Fruit fly (Drosophila melanogaster): Measurements from ENCODE around the gene GCC88.

GCC88 gene

DNA sequence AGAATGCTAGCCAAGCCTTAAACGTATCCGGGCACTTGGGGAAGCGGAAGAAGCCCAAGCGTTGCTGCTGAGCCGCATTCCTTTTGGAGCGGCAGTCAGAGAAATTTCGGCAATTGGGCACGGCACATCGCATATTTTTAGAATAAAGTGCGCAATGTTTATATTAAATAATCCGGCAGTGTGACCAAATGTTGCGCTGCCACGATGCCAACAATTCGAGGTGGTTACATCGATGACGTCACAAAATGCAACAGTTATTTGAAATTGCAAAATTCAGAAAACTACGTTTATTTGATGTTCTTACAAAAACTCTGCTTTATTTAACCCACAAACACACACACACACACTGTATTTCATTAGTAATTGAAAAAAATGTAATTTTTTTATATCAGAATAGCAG lies 10.5 kb downstream of the GCC88 start, which contains the start of gene CG6689:
Gene CG6689 (minus strand): TSS at position 182 of the 400 bp plus-strand sequence.
- peak; percentile 8 for TF ChIP-seq h (GFP tag; optimal IDR thresholded peaks at IDR 0.05)
- TF ChIP-seq dl (GFP tag; optimal IDR thresholded peaks at IDR 0.05; ENCODE audit: insufficient read depth in 1 of 2, partially characterized antibody in 2 of 2), result no peak
- TF ChIP-seq dmrt93B (GFP tag; optimal IDR thresholded peaks at IDR 0.05), result no peak
- TF ChIP-seq Sp1 (GFP tag; optimal IDR thresholded peaks at IDR 0.05), result no peak
- TF ChIP-seq woc (GFP tag; optimal IDR thresholded peaks at IDR 0.05), result peak; percentile 64
- peak; percentile 46 for TF ChIP-seq Hr83 (GFP tag; optimal IDR thresholded peaks at IDR 0.05; ENCODE audit: poor library complexity, severe bottlenecking)
- TF ChIP-seq OdsH (GFP tag; optimal IDR thresholded peaks at IDR 0.05), result no peak
- TF ChIP-seq sv (GFP tag; optimal IDR thresholded peaks at IDR 0.05), result no peak
- no peak for TF ChIP-seq GATAd (GFP tag; optimal IDR thresholded peaks at IDR 0.05)

dm6 chr3R:11216156-11216630 lies 14.2 kb downstream of the GCC88 start, which contains the start of the genes RpS25 and CG4820:
Gene RpS25 (minus strand): TSS chr3R:11216287.
Gene CG4820 (plus strand): TSS chr3R:11216535.
- TF ChIP-seq CG9705 (GFP tag; optimal IDR thresholded peaks at IDR 0.05) (peak; percentile 91), dl (GFP tag; optimal IDR thresholded peaks at IDR 0.05; ENCODE audit: insufficient read depth in 1 of 2, partially characterized antibody in 2 of 2) (no peak), CrebA (GFP tag; optimal IDR thresholded peaks at IDR 0.05; ENCODE audit: borderline replicate concordance) (no peak), rgr (GFP tag; optimal IDR thresholded peaks at IDR 0.05) (peak; percentile 93), CG32264 (GFP tag; optimal IDR thresholded peaks at IDR 0.05) (peak; percentile 56), Abd-B (GFP tag; optimal IDR thresholded peaks at IDR 0.05) (no peak), woc (GFP tag; optimal IDR thresholded peaks at IDR 0.05) (peak; percentile 12), ey (GFP tag; optimal IDR thresholded peaks at IDR 0.05) (peak; percentile 69), usp (GFP tag; optimal IDR thresholded peaks at IDR 0.05) (no peak), OdsH (GFP tag; optimal IDR thresholded peaks at IDR 0.05) (peak; percentile 82), sv (GFP tag; optimal IDR thresholded peaks at IDR 0.05) (peak; percentile 82), Rel (GFP tag; optimal IDR thresholded peaks at IDR 0.05) (no peak), Rel (tag; optimal IDR thresholded peaks at IDR 0.05) (peak; percentile 61), h (GFP tag; optimal IDR thresholded peaks at IDR 0.05) (peak; percentile 89), Myc (optimal IDR thresholded peaks at IDR 0.05) (peak; percentile 60), HLH106 (tag; optimal IDR thresholded peaks at IDR 0.05) (peak; percentile 83), foxo (GFP tag; optimal IDR thresholded peaks at IDR 0.05) (peak in 1 of 2 experiments; percentile 78), Hr83 (GFP tag; optimal IDR thresholded peaks at IDR 0.05; ENCODE audit: poor library complexity, severe bottlenecking) (peak; percentile 93), fru (GFP tag; optimal IDR thresholded peaks at IDR 0.05) (peak; percentile 83), Jra (GFP tag; optimal IDR thresholded peaks at IDR 0.05) (peak; percentile 78), psq (GFP tag; optimal IDR thresholded peaks at IDR 0.05) (peak; percentile 63), brk (GFP tag; optimal IDR thresholded peaks at IDR 0.05) (no peak), Vsx2 (GFP tag; optimal IDR thresholded peaks at IDR 0.05; ENCODE audit: partially characterized antibody) (peak; percentile 95), Sp1 (GFP tag; optimal IDR thresholded peaks at IDR 0.05) (peak; percentile 89), sage (GFP tag; optimal IDR thresholded peaks at IDR 0.05) (no peak), Dif (GFP tag; optimal IDR thresholded peaks at IDR 0.05; ENCODE audit: partially characterized antibody) (peak; percentile 52), br (GFP tag; optimal IDR thresholded peaks at IDR 0.05) (peak; percentile 88), Mio (GFP tag; optimal IDR thresholded peaks at IDR 0.05) (peak; percentile 77), dmrt93B (GFP tag; optimal IDR thresholded peaks at IDR 0.05) (peak; percentile 95), Hnf4 (GFP tag; optimal IDR thresholded peaks at IDR 0.05) (peak; percentile 52), dsf (GFP tag; optimal IDR thresholded peaks at IDR 0.05; ENCODE audit: borderline replicate concordance) (peak; percentile 18)

- TF ChIP-seq Hr83 (GFP tag; optimal IDR thresholded peaks at IDR 0.05; ENCODE audit: poor library complexity, severe bottlenecking) (peak; percentile 39), Sp1 (GFP tag; optimal IDR thresholded peaks at IDR 0.05) (peak; percentile 81), CG32264 (GFP tag; optimal IDR thresholded peaks at IDR 0.05) (peak; percentile 30), dsf (GFP tag; optimal IDR thresholded peaks at IDR 0.05; ENCODE audit: borderline replicate concordance) (no peak), Mio (GFP tag; optimal IDR thresholded peaks at IDR 0.05) (no peak), CG9705 (GFP tag; optimal IDR thresholded peaks at IDR 0.05) (peak; percentile 59), Myc (optimal IDR thresholded peaks at IDR 0.05) (peak; percentile 58), rgr (GFP tag; optimal IDR thresholded peaks at IDR 0.05) (peak; percentile 63), ey (GFP tag; optimal IDR thresholded peaks at IDR 0.05) (peak; percentile 61), Rel (GFP tag; optimal IDR thresholded peaks at IDR 0.05) (no peak), Rel (tag; optimal IDR thresholded peaks at IDR 0.05) (peak; percentile 44), h (GFP tag; optimal IDR thresholded peaks at IDR 0.05) (peak; percentile 73), N (GFP tag; optimal IDR thresholded peaks at IDR 0.05) (no peak), OdsH (GFP tag; optimal IDR thresholded peaks at IDR 0.05) (peak; percentile 33), Hr78 (GFP tag; optimal IDR thresholded peaks at IDR 0.05) (no peak), Jra (GFP tag; optimal IDR thresholded peaks at IDR 0.05) (peak; percentile 22), GATAd (GFP tag; optimal IDR thresholded peaks at IDR 0.05) (no peak), sv (GFP tag; optimal IDR thresholded peaks at IDR 0.05) (no peak), dmrt93B (GFP tag; optimal IDR thresholded peaks at IDR 0.05) (peak; percentile 39), usp (GFP tag; optimal IDR thresholded peaks at IDR 0.05) (no peak), foxo (GFP tag; optimal IDR thresholded peaks at IDR 0.05) (peak in 1 of 2 experiments; percentile 64), psq (GFP tag; optimal IDR thresholded peaks at IDR 0.05) (peak; percentile 78), HLH106 (tag; optimal IDR thresholded peaks at IDR 0.05) (peak; percentile 84), Hnf4 (GFP tag; optimal IDR thresholded peaks at IDR 0.05) (peak; percentile 44), br (GFP tag; optimal IDR thresholded peaks at IDR 0.05) (peak; percentile 75), tai (GFP tag; optimal IDR thresholded peaks at IDR 0.05) (no peak), sage (GFP tag; optimal IDR thresholded peaks at IDR 0.05) (no peak), pan (optimal IDR thresholded peaks at IDR 0.05) (no peak), Dif (GFP tag; optimal IDR thresholded peaks at IDR 0.05; ENCODE audit: partially characterized antibody) (no peak), dl (GFP tag; optimal IDR thresholded peaks at IDR 0.05; ENCODE audit: insufficient read depth in 1 of 2, partially characterized antibody in 2 of 2) (no peak), brk (GFP tag; optimal IDR thresholded peaks at IDR 0.05) (no peak), lola (GFP tag; optimal IDR thresholded peaks at IDR 0.05) (no peak), Abd-B (GFP tag; optimal IDR thresholded peaks at IDR 0.05) (no peak), jim (GFP tag; optimal IDR thresholded peaks at IDR 0.05) (no peak), Vsx2 (GFP tag; optimal IDR thresholded peaks at IDR 0.05; ENCODE audit: partially characterized antibody) (no peak), woc (GFP tag; optimal IDR thresholded peaks at IDR 0.05) (peak; percentile 96), CrebA (GFP tag; optimal IDR thresholded peaks at IDR 0.05; ENCODE audit: borderline replicate concordance) (no peak)
Observed at dm6 chr3R:11214449-11214950, 15.9 kb downstream of the GCC88 start, which contains the start of gene ZnT86D. Gene ZnT86D (minus strand): TSS chr3R:11214539.

Data from whole organism, wandering third instar larva.